Fruit fly (Drosophila melanogaster) whole organism, embryonic: ENCODE data around the gene CG10116.

Experiments used
- CG3163 ChIP-seq: fragments of 200-800 bp; sonication (Bioruptor generic); optimal IDR thresholded peaks from 3 replicates; lab custom pipeline; 2016; ENCODE audit warnings: missing biosample characterization, missing genetic modification characterization
- Drgx ChIP-seq: fragments of 200-800 bp; sonication (Bioruptor generic); IDR thresholded peaks from 2 replicates; pipeline ENCODE4 v1.3.6; 2022; ENCODE audit warnings: missing biosample characterization, missing genetic modification characterization
- HHEX ChIP-seq: fragments of 200-800 bp; sonication (Bioruptor generic); optimal IDR thresholded peaks from 3 replicates; lab custom pipeline; 2017; ENCODE audit warnings: missing biosample characterization, mild to moderate bottlenecking, missing genetic modification characterization, missing genetic modification reagents
- croc ChIP-seq: fragments of 200-800 bp; sonication (Bioruptor generic); conservative IDR thresholded peaks from 3 replicates; pipeline ENCODE4 v1.3.6; 2022; ENCODE audit warnings: missing biosample characterization, missing genetic modification characterization
- ham ChIP-seq: fragments of 200-800 bp; sonication (Bioruptor generic); IDR thresholded peaks from 2 replicates; pipeline ENCODE4 v1.3.6; 2022; ENCODE audit warnings: missing biosample characterization, missing genetic modification characterization
- kay ChIP-seq: fragments of 200-800 bp; sonication (Bioruptor generic); optimal IDR thresholded peaks from 2 replicates; lab custom pipeline; 2016; ENCODE audit warnings: missing biosample characterization, missing genetic modification characterization

dm6 chr3L:13476566-13477452 is 19.8 kb upstream of the CG10116 start:
- TF ChIP-seq ham (GFP tag; lab: Robert Waterston, UW) (0 out of 2 replicates have a peak, but pooled peaks have one; percentile 6), Drgx (GFP tag; lab: Robert Waterston, UW) (peak; percentile 95), CG3163 (no peak), croc (peak; percentile 81), HHEX (GFP tag; lab: Kevin White, UChicago) (peak; percentile 90), kay (GFP tag; lab: Kevin White, UChicago) (peak; percentile 81)
